Fruit fly (Drosophila melanogaster): ENCODE results near the gene CG15564.

DNA sequence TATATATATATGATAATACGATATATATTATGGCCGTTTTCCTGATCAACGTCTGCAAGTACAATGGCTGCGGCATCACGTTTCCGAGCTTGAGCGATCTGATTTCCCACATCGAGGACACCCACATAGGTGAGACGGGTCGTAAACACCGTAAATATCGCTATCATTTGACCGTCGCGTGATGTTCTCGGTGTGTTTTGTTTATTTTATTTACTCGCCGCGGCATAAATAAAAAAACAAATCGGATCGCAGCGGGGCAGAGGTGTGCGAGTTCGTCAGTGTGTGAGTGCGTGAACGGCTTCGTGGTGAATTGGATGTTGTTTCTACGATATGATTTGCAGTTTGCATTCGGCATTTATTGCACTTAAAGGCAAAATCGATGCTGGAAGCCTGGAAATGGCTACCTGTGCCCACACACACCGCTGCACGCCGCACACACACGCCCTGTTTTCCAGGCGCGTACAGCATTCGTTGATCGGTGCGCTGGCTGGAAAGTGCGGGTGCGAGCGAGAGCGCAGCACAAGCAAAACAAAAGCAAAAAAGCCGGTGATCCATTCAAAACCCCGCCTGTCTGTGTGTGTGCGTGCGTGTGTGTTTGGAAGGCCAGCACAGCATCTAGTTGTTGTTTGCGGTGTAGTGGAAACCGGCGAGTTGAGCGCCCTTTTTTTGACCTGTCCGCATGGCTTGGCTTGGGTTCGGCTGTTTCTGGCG, 13.7 kb downstream of the CG15564 start:
- TF ChIP-seq Pdp1 (GFP tag; optimal IDR thresholded peaks at IDR 0.05) (no peak), CHES-1-like (GFP tag; optimal IDR thresholded peaks at IDR 0.05) (no peak), B-H2 (GFP tag; optimal IDR thresholded peaks at IDR 0.05) (no peak), Atf6 (GFP tag; IDR thresholded peaks at IDR 0.05) (no peak), CG18599 (GFP tag; optimal IDR thresholded peaks at IDR 0.05) (no peak)

All from whole organism, embryonic.